Fruit fly (Drosophila melanogaster): Measurements from ENCODE around the gene CG7203.

The CG7203 gene

DNA sequence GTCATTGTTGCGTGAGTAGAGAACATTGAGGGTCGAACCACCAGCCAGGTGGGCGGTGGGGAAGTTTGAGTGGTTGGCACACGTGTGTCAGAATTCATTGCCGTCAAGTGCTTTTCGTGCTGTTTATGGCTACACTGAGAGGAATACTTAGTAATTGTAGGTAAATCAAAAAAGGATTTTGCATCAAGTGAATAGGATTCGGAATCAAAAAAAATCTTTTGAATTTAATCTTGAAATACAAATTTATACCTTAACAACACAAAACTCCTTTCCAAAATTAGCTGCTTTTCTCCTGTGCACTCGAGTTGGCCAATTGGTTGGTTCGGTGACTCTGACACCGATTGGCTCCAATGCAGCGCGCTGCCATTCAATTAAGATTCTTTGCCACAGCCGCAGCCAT is 1.6 kb upstream of the CG7203 start (continued):
- TF ChIP-seq dac (GFP tag; optimal IDR thresholded peaks at IDR 0.05) (no peak), dsx (GFP tag; optimal IDR thresholded peaks at IDR 0.05; ENCODE audit: poor library complexity, severe bottlenecking) (peak; percentile 5), CG4318 (GFP tag; optimal IDR thresholded peaks at IDR 0.05) (no peak), CG16779 (tag; optimal IDR thresholded peaks at IDR 0.05) (no peak), CG6792 (GFP tag; optimal IDR thresholded peaks at IDR 0.05) (no peak), CG9139 (GFP tag; optimal IDR thresholded peaks at IDR 0.05) (no peak), Hr4 (GFP tag; optimal IDR thresholded peaks at IDR 0.05) (peak; percentile 47), topi (GFP tag; optimal IDR thresholded peaks at IDR 0.05) (peak; percentile 32), svp (GFP tag) (peak; percentile 65), CG3032 (tag; optimal IDR thresholded peaks at IDR 0.05) (peak; percentile 15), acj6 (GFP tag; optimal IDR thresholded peaks at IDR 0.05) (no peak), Eip78C (GFP tag) (no peak), CG7368 (GFP tag; optimal IDR thresholded peaks at IDR 0.05) (no peak), OdsH (GFP tag; optimal IDR thresholded peaks at IDR 0.05) (no peak), CG11762 (GFP tag; optimal IDR thresholded peaks at IDR 0.05; ENCODE audit: insufficient read depth) (no peak), spab (GFP tag; optimal IDR thresholded peaks at IDR 0.05) (no peak), Hr38 (GFP tag; optimal IDR thresholded peaks at IDR 0.05) (no peak), Sox14 (GFP tag; optimal IDR thresholded peaks at IDR 0.05) (no peak), achi (GFP tag; optimal IDR thresholded peaks at IDR 0.05) (no peak), Ets21C (GFP tag; optimal IDR thresholded peaks at IDR 0.05) (no peak), net (GFP tag; optimal IDR thresholded peaks at IDR 0.05) (no peak), vri (GFP tag; optimal IDR thresholded peaks at IDR 0.05) (no peak)

DNA sequence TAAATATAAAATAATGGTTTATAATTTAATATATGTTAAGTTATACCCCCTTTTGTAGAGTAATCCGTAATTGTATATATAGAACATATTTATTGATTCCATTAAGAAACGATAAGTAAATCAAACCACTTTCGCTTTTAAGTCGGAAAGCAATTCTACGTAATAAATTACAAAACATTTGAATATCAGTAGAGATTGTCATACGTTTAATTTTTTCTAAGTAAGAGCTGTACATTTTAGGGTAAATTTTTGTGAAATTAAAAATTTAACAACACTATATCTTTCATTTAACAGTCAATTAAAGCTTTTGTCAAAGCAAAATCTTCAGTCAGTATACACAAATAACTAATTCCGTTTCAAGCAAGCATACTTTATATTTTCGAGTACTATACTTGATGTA is 888 bp upstream of the CG7203 start, which contains the start of gene CG46025:
Gene CG46025, plus strand, starts transcription at position 301 of the 400 bp plus-strand sequence.
- TF ChIP-seq CG11902 (GFP tag; optimal IDR thresholded peaks at IDR 0.05), result no peak
- TF ChIP-seq Hr39 (GFP tag; optimal IDR thresholded peaks at IDR 0.05), result no peak
- TF ChIP-seq esn (GFP tag; optimal IDR thresholded peaks at IDR 0.05), result no peak
- no peak for TF ChIP-seq CG8319 (GFP tag; optimal IDR thresholded peaks at IDR 0.05)
- no peak for TF ChIP-seq CG6163 (GFP tag; IDR thresholded peaks at IDR 0.05)
- TF ChIP-seq net (GFP tag; optimal IDR thresholded peaks at IDR 0.05), result no peak
- no peak for TF ChIP-seq Blimp-1 (GFP tag; optimal IDR thresholded peaks at IDR 0.05)
- TF ChIP-seq CG6808 (GFP tag; optimal IDR thresholded peaks at IDR 0.05), result no peak
- TF ChIP-seq CG8632 (GFP tag; optimal IDR thresholded peaks at IDR 0.05), result no peak
- TF ChIP-seq OdsH (GFP tag; optimal IDR thresholded peaks at IDR 0.05), result no peak
- TF ChIP-seq Eip78C (GFP tag), result no peak
- TF ChIP-seq spab (GFP tag; optimal IDR thresholded peaks at IDR 0.05), result no peak
- TF ChIP-seq Lpt (GFP tag; optimal IDR thresholded peaks at IDR 0.05), result no peak
- no peak for TF ChIP-seq Hr38 (GFP tag; optimal IDR thresholded peaks at IDR 0.05)
- no peak for TF ChIP-seq fd59A (GFP tag; optimal IDR thresholded peaks at IDR 0.05)
- TF ChIP-seq ss (GFP tag; optimal IDR thresholded peaks at IDR 0.05), result no peak
- no peak for TF ChIP-seq Ets96B (tag; optimal IDR thresholded peaks at IDR 0.05)
- TF ChIP-seq CG32006 (GFP tag; optimal IDR thresholded peaks at IDR 0.05), result no peak

DNA sequence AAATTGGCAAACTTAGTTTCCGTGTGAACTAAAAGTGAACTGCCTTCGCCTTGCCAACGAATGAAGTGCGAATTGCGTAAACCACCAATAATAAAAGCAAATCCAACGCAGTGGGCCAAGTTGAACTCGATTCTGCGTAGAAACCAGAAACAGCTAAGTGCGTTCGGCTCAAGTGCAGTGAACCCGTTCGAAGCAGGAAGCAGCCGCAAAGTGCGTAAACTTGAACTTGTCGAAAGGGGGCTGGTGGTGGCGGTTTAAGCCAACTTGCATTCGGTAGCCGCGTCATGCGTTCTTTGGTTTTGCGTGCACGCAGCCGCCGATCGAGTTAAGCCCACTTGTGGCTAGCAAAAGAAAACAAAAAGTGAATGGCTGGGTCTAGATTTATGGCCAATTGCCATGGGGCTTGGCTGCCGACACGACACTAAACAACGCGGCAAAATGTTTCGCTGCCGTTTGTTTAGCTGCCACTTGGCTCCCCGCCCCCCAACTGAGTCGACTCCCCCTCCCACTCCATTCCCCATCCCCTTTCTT is 2.3 kb downstream of the CG7203 start:
- TF ChIP-seq ss (GFP tag; optimal IDR thresholded peaks at IDR 0.05), result peak in 1 of 2 experiments; percentile 98
- no peak for TF ChIP-seq Sox14 (GFP tag; optimal IDR thresholded peaks at IDR 0.05)
- peak; percentile 11 for TF ChIP-seq dsx (GFP tag; optimal IDR thresholded peaks at IDR 0.05; ENCODE audit: poor library complexity, severe bottlenecking)

DNA sequence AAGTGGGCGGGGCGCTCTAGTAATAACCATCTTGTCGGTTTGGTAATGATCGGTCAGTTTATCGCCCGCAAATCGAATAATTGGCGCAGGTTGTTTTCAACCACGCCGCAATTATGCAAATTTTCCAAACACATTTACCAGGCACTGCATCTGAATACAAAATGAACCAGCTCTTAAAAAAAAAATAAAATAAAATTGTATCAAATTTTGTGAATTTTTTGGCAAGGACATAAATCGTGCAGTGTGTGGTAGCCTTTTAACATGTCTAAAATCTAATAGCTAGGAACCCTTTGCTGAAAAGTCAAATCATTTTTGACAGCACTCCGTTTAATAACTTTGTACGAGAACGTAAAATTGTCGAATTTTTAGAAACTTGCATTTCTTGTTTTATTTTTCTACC is 6.0 kb downstream of the CG7203 start, which contains the start of gene ATPsynGL:
Gene ATPsynGL, plus strand, starts transcription at position 301 of the 400 bp plus-strand sequence.
- TF ChIP-seq Hr38 (GFP tag; optimal IDR thresholded peaks at IDR 0.05), result no peak
- TF ChIP-seq CG32006 (GFP tag; optimal IDR thresholded peaks at IDR 0.05), result no peak
- no peak for TF ChIP-seq vri (GFP tag; optimal IDR thresholded peaks at IDR 0.05)
- no peak for TF ChIP-seq CG6792 (GFP tag; optimal IDR thresholded peaks at IDR 0.05)
- no peak for TF ChIP-seq Ets21C (GFP tag; optimal IDR thresholded peaks at IDR 0.05)
- TF ChIP-seq Eip93F (GFP tag; optimal IDR thresholded peaks at IDR 0.05), result no peak
- TF ChIP-seq CG11294 (GFP tag; IDR thresholded peaks at IDR 0.05), result no peak
- TF ChIP-seq CG6163 (GFP tag; IDR thresholded peaks at IDR 0.05), result no peak
- TF ChIP-seq CG11902 (GFP tag; optimal IDR thresholded peaks at IDR 0.05), result no peak
- no peak for TF ChIP-seq CG8119 (GFP tag; IDR thresholded peaks at IDR 0.05)
- TF ChIP-seq Sox15 (GFP tag; optimal IDR thresholded peaks at IDR 0.05), result no peak
- no peak for TF ChIP-seq CG15336 (GFP tag; IDR thresholded peaks at IDR 0.05)
- TF ChIP-seq ss (GFP tag; optimal IDR thresholded peaks at IDR 0.05), result no peak
- TF ChIP-seq svp (GFP tag), result no peak
- no peak for TF ChIP-seq topi (GFP tag; optimal IDR thresholded peaks at IDR 0.05)
- no peak for TF ChIP-seq salr (GFP tag; optimal IDR thresholded peaks at IDR 0.05)

All from whole organism, prepupa.